Fruit fly (Drosophila melanogaster) whole organism, prepupa: Measurements from ENCODE around the gene CG42673.

Source experiments
- CG6792 ChIP-seq: fragments of 200-800 bp; sonication (Bioruptor generic); optimal IDR thresholded peaks from 3 replicates; lab custom pipeline; 2016; ENCODE audit warnings: missing biosample characterization, missing genetic modification characterization
- Hr39 ChIP-seq: fragments of 200-800 bp; sonication (Bioruptor generic); optimal IDR thresholded peaks from 2 replicates; lab custom pipeline; 2016; ENCODE audit warnings: missing biosample characterization, missing genetic modification characterization
- Sox15 ChIP-seq: fragments of 200-800 bp; sonication (Bioruptor generic); optimal IDR thresholded peaks from 3 replicates; lab custom pipeline; 2016; ENCODE audit warnings: missing biosample characterization, missing genetic modification characterization

DNA sequence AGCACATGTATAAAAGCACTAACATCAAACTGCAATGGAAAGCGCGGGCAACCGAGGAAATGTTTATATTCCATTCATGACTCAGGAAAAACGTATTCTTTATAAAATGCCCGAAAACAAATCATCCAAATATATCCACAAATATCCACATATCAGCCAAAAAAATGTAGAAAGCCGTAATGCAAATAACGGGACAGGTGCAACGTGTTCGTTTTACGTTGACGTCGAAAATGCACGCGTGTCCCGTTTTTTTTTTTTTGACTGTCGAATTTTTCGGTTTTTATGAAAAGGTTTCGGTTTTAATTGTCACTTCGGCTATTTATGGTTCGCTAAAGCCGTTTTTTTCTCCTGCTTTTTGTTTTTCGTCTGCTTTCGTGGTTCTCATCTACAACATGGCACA, 42.5 kb upstream of the CG42673 start:
- TF ChIP-seq Hr39 (no peak), Sox15 (no peak), CG6792 (GFP tag; lab: Kevin White, UChicago) (no peak)
